Worm (Caenorhabditis elegans) whole organism, L1 larva: Measurements from ENCODE around the gene chil-10.

Experiments used
- C04F5.9 ChIP-seq: sonication (generic microtip); optimal IDR thresholded peaks from 2 replicates; lab custom pipeline; 2016; ENCODE audit warnings: missing genetic modification characterization, missing compliant biosample characterization
- alr-1 ChIP-seq: fragments of 200-800 bp; sonication (Bioruptor generic); optimal IDR thresholded peaks from 2 replicates; lab custom pipeline; 2018; ENCODE audit warnings: borderline replicate concordance, mild to moderate bottlenecking, missing genetic modification characterization, missing compliant biosample characterization
- aly-2 ChIP-seq: fragments of 150-350 bp; optimal IDR thresholded peaks from 2 replicates; lab custom pipeline; 2014; ENCODE audit warnings: missing biosample characterization, missing genetic modification characterization
- blmp-1 ChIP-seq: fragments of 150-350 bp; optimal IDR thresholded peaks from 2 replicates; lab custom pipeline; 2014; ENCODE audit warnings: missing biosample characterization, missing genetic modification characterization
- ceh-8 ChIP-seq: fragments of 200-800 bp; sonication (Bioruptor generic); optimal IDR thresholded peaks from 2 replicates; lab custom pipeline; 2018; ENCODE audit warnings: mild to moderate bottlenecking, missing genetic modification characterization, moderate library complexity, missing compliant biosample characterization
- ceh-88 ChIP-seq: fragments of 200-800 bp; sonication (Bioruptor generic); IDR thresholded peaks from 2 replicates; pipeline ENCODE4 v1.3.6; 2022; ENCODE audit warnings: missing genetic modification characterization, missing compliant biosample characterization
- ceh-90 ChIP-seq: sonication (generic microtip); optimal IDR thresholded peaks from 2 replicates; lab custom pipeline; 2016; ENCODE audit warnings: missing genetic modification characterization, missing compliant biosample characterization
- dsc-1 ChIP-seq: sonication (generic microtip); optimal IDR thresholded peaks from 2 replicates; lab custom pipeline; 2016; ENCODE audit warnings: mild to moderate bottlenecking, missing genetic modification characterization, missing compliant biosample characterization
- efl-1 ChIP-seq, 4 experiments: fragments of 150-350 bp; optimal IDR thresholded peaks in 3 of 4; peaks in 1 of 4; 1 replicate in 1 of 4; 2 replicates in 3 of 4; lab custom pipeline; 2014; ENCODE audit warnings: missing biosample characterization in 2 of 4, missing genetic modification characterization in 2 of 4, missing genetic modification reagents in 2 of 4
- egl-13 ChIP-seq: sonication (generic microtip); optimal IDR thresholded peaks from 2 replicates; lab custom pipeline; 2016; ENCODE audit warnings: missing genotype, missing genetic modification reagents, missing genetic modification characterization, missing compliant biosample characterization
- egl-27 ChIP-seq, 2 experiments: fragments of 150-350 bp in 1 of 2; sonication (generic microtip); optimal IDR thresholded peaks; 3 replicates each; lab custom pipeline; 2017 to 2018; ENCODE audit warnings: missing biosample characterization in 2 of 2, missing genetic modification characterization in 2 of 2, missing genetic modification reagents in 2 of 2
- elt-2 ChIP-seq: sonication (generic microtip); optimal IDR thresholded peaks from 2 replicates; lab custom pipeline; 2016; ENCODE audit warnings: missing genetic modification characterization, mild to moderate bottlenecking, inconsistent platforms, missing compliant biosample characterization, missing genetic modification reagents
- elt-3 ChIP-seq, 6 experiments: fragments of 150-350 bp in 1 of 6; sonication (generic microtip); optimal IDR thresholded peaks; 2 replicates each; lab custom pipeline; 2017 to 2018; ENCODE audit warnings: missing biosample characterization in 6 of 6, missing genetic modification characterization in 6 of 6, inconsistent platforms in 1 of 6
- fkh-4 ChIP-seq: sonication (generic microtip); optimal IDR thresholded peaks from 2 replicates; lab custom pipeline; 2016; ENCODE audit warnings: missing compliant biosample characterization, missing genetic modification characterization, borderline replicate concordance
- fkh-8 ChIP-seq: sonication (generic microtip); optimal IDR thresholded peaks from 2 replicates; lab custom pipeline; 2016; ENCODE audit warnings: mild to moderate bottlenecking, missing genetic modification characterization, missing compliant biosample characterization
- fos-1 ChIP-seq: fragments of 150-350 bp; optimal IDR thresholded peaks from 2 replicates; lab custom pipeline; 2014; ENCODE audit warnings: missing biosample characterization, missing genetic modification characterization
- hlh-4 ChIP-seq: sonication (generic microtip); optimal IDR thresholded peaks from 2 replicates; lab custom pipeline; 2016; ENCODE audit warnings: mild to moderate bottlenecking, missing genetic modification characterization, missing compliant biosample characterization
- irx-1 ChIP-seq: sonication (generic microtip); optimal IDR thresholded peaks from 2 replicates; lab custom pipeline; 2016; ENCODE audit warnings: missing genetic modification characterization, missing compliant biosample characterization
- lin-13 ChIP-seq: fragments of 150-350 bp; optimal IDR thresholded peaks from 2 replicates; lab custom pipeline; 2014; ENCODE audit warnings: missing biosample characterization, missing genetic modification reagents, missing genetic modification characterization
- lin-14 ChIP-seq: fragments of 200-800 bp; sonication (Bioruptor generic); optimal IDR thresholded peaks from 2 replicates; lab custom pipeline; 2018; ENCODE audit warnings: mild to moderate bottlenecking, missing genetic modification characterization, moderate library complexity, missing compliant biosample characterization
- lin-35 ChIP-seq, 2 experiments: fragments of 150-350 bp; optimal IDR thresholded peaks; 2 replicates each; lab custom pipeline; 2014; ENCODE audit warnings: missing biosample characterization in 2 of 2, missing genetic modification characterization in 2 of 2, missing genetic modification reagents in 2 of 2
- lin-39 ChIP-seq: fragments of 150-350 bp; optimal IDR thresholded peaks from 2 replicates; lab custom pipeline; 2014; ENCODE audit warnings: missing biosample characterization, missing genetic modification reagents, missing genetic modification characterization
- lir-3 ChIP-seq: sonication (generic microtip); optimal IDR thresholded peaks from 2 replicates; lab custom pipeline; 2016; ENCODE audit warnings: mild to moderate bottlenecking, missing genetic modification characterization, moderate library complexity, missing compliant biosample characterization; ENCODE audit not compliant: poor library complexity
- mab-9 ChIP-seq: fragments of 200-800 bp; sonication (Bioruptor generic); IDR thresholded peaks from 2 replicates; pipeline ENCODE4 v1.3.6; 2022; ENCODE audit warnings: missing genetic modification reagents, missing genetic modification characterization, missing compliant biosample characterization
- nhr-12 ChIP-seq: sonication (generic microtip); optimal IDR thresholded peaks from 2 replicates; lab custom pipeline; 2017; ENCODE audit warnings: missing biosample characterization, missing genetic modification characterization
- nhr-20 ChIP-seq: sonication (generic microtip); optimal IDR thresholded peaks from 2 replicates; lab custom pipeline; 2016; ENCODE audit warnings: mild to moderate bottlenecking, missing genetic modification characterization, missing compliant biosample characterization
- nhr-237 ChIP-seq: fragments of 150-350 bp; optimal IDR thresholded peaks from 2 replicates; lab custom pipeline; 2014; ENCODE audit warnings: missing biosample characterization, missing genetic modification characterization
- nhr-47 ChIP-seq: sonication (generic microtip); optimal IDR thresholded peaks from 2 replicates; lab custom pipeline; 2016; ENCODE audit warnings: mild to moderate bottlenecking, missing genetic modification characterization, moderate library complexity, missing compliant biosample characterization
- nhr-71 ChIP-seq: sonication (generic microtip); optimal IDR thresholded peaks from 2 replicates; lab custom pipeline; 2016; ENCODE audit warnings: mild to moderate bottlenecking, missing genetic modification characterization, moderate library complexity, missing compliant biosample characterization
- nhr-77 ChIP-seq: fragments of 150-350 bp; optimal IDR thresholded peaks from 2 replicates; lab custom pipeline; 2014; ENCODE audit warnings: missing biosample characterization, missing genetic modification characterization
- nhr-84 ChIP-seq: sonication (generic microtip); optimal IDR thresholded peaks from 2 replicates; lab custom pipeline; 2017; ENCODE audit warnings: missing biosample characterization, missing genetic modification characterization
- nhr-85 ChIP-seq: sonication (generic microtip); peaks from one replicate; lab custom pipeline; 2016; ENCODE audit warnings: missing genetic modification characterization, inconsistent platforms, missing compliant biosample characterization
- nhr-90 ChIP-seq: sonication (generic microtip); optimal IDR thresholded peaks from 2 replicates; lab custom pipeline; 2016; ENCODE audit warnings: mild to moderate bottlenecking, missing genetic modification characterization, missing compliant biosample characterization; ENCODE audit not compliant: poor library complexity
- pax-3 ChIP-seq: fragments of 200-800 bp; sonication (Bioruptor generic); optimal IDR thresholded peaks from 2 replicates; lab custom pipeline; 2018; ENCODE audit warnings: mild to moderate bottlenecking, missing genetic modification characterization, moderate library complexity, missing compliant biosample characterization
- skn-1 ChIP-seq: fragments of 150-350 bp; optimal IDR thresholded peaks from 2 replicates; lab custom pipeline; 2014; ENCODE audit warnings: missing biosample characterization, missing genetic modification characterization
- snpc-4 ChIP-seq: fragments of 150-350 bp; optimal IDR thresholded peaks from 2 replicates; lab custom pipeline; 2014; ENCODE audit warnings: missing biosample characterization, missing genetic modification characterization
- snu-23 ChIP-seq: sonication (generic microtip); optimal IDR thresholded peaks from 2 replicates; lab custom pipeline; 2016; ENCODE audit warnings: missing genetic modification characterization, missing compliant biosample characterization
- sox-4 ChIP-seq: sonication (generic microtip); optimal IDR thresholded peaks from 2 replicates; lab custom pipeline; 2016; ENCODE audit warnings: missing genetic modification characterization, missing compliant biosample characterization
- sptf-1 ChIP-seq: fragments of 150-350 bp; optimal IDR thresholded peaks from 2 replicates; lab custom pipeline; 2014; ENCODE audit warnings: missing biosample characterization, missing genetic modification characterization
- sup-37 ChIP-seq: fragments of 200-800 bp; sonication (Bioruptor generic); optimal IDR thresholded peaks from 2 replicates; lab custom pipeline; 2018; ENCODE audit warnings: mild to moderate bottlenecking, missing genetic modification characterization, missing compliant biosample characterization
- swsn-7 ChIP-seq: sonication (generic microtip); optimal IDR thresholded peaks from 2 replicates; lab custom pipeline; 2016; ENCODE audit warnings: missing genetic modification characterization, missing compliant biosample characterization
- tbx-2 ChIP-seq: sonication (generic microtip); optimal IDR thresholded peaks from 2 replicates; lab custom pipeline; 2016; ENCODE audit warnings: missing genetic modification characterization, missing compliant biosample characterization
- unc-30 ChIP-seq: sonication (generic microtip); optimal IDR thresholded peaks from 2 replicates; lab custom pipeline; 2017; ENCODE audit warnings: missing biosample characterization, missing genetic modification characterization
- unc-62 ChIP-seq: fragments of 150-350 bp; optimal IDR thresholded peaks from 2 replicates; lab custom pipeline; 2014; ENCODE audit warnings: missing biosample characterization, missing genetic modification reagents, missing genetic modification characterization
- unc-86 ChIP-seq: sonication (generic microtip); optimal IDR thresholded peaks from 2 replicates; lab custom pipeline; 2016; ENCODE audit warnings: missing genetic modification characterization, missing compliant biosample characterization
- unc-98 ChIP-seq: fragments of 200-800 bp; sonication (Bioruptor generic); IDR thresholded peaks from 2 replicates; pipeline ENCODE4 v1.3.6; 2022; ENCODE audit warnings: missing genetic modification characterization, missing compliant biosample characterization
- vab-15 ChIP-seq: sonication (generic microtip); optimal IDR thresholded peaks from 2 replicates; lab custom pipeline; 2017; ENCODE audit warnings: missing genotype, mild to moderate bottlenecking, missing genetic modification characterization, missing compliant biosample characterization
- xbp-1 ChIP-seq: sonication (generic microtip); optimal IDR thresholded peaks from 2 replicates; lab custom pipeline; 2016; ENCODE audit warnings: missing genetic modification characterization, missing compliant biosample characterization
- zag-1 ChIP-seq: fragments of 150-350 bp; optimal IDR thresholded peaks from 2 replicates; lab custom pipeline; 2014; ENCODE audit warnings: missing biosample characterization, missing genetic modification characterization
- ztf-11 ChIP-seq, 2 experiments: sonication (generic microtip); optimal IDR thresholded peaks; 2 replicates each; lab custom pipeline; 2016 to 2017; ENCODE audit warnings: missing genetic modification characterization in 2 of 2, missing biosample characterization in 1 of 2, missing compliant biosample characterization in 1 of 2

Gene chil-10

DNA sequence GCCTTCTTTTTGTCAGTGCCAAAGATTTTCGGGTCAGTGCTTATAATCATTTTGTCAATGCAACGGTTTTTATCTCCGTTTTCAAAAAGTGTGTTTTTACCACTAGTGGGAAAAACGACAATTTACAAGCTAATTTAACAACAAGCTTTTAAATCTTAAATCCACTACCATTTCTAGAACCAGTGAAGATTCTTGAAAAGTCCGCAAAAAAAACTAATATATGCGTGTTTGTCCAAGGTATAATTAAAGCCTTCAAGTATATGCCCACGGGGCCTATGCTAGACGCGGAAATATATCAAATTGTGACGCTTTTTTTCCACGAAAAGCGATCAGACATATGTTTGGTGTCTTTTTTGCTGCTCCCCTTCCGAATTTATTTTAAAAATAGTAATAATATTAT is 45.1 kb upstream of the chil-10 start:
- TF ChIP-seq egl-27 (tag; optimal IDR thresholded peaks at IDR 0.05; lab: Kevin White, UChicago) (no peak), nhr-237 (no peak), blmp-1 (tag; lab: Kevin White, UChicago) (no peak), unc-62 (GFP tag; lab: Kevin White, UChicago) (no peak), pax-3 (peak; percentile 1), lin-14 (GFP tag; lab: Kevin White, UChicago) (peak; percentile 43), fkh-8 (peak; percentile 65), nhr-85 (tag; lab: Kevin White, UChicago) (peak; percentile 18), sptf-1 (no peak), nhr-71 (peak; percentile 31), nhr-47 (tag; lab: Kevin White, UChicago) (peak; percentile 21)

DNA sequence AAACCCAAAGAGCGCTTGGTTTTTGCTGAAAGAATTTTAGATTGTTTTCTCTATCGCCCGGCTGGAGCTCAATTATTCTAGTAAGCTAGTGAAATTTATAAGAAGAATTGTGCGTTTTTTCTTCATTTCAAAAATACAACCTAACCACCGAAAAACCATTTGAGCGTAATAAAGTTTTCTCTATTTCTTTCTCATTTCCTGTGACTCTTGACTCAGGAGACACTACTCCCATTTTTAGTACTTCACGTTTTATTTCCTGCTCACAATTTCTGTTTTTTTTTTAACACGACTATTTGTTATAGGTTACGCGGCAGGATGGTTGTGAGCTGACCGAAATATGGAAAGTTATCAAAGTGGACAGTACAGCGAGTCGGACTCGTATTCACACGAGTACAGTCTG is 44.7 kb upstream of the chil-10 start, which contains the start of gene F35H12.6:
Gene F35H12.6, plus strand, starts transcription at position 301 of the 400 bp plus-strand sequence.
- TF ChIP-seq tbx-2 (tag; lab: Kevin White, UChicago) (no peak), mab-9 (GFP tag; lab: Robert Waterston, UW) (no peak), zag-1 (tag; lab: Kevin White, UChicago) (no peak), swsn-7 (tag; lab: Kevin White, UChicago) (no peak), skn-1 (tag; lab: Kevin White, UChicago) (no peak), elt-2 (no peak), ceh-8 (no peak), lin-13 (GFP tag; lab: Kevin White, UChicago) (no peak), irx-1 (no peak), C04F5.9 (tag; lab: Kevin White, UChicago) (no peak), xbp-1 (tag; lab: Kevin White, UChicago) (no peak), efl-1 (optimal IDR thresholded peaks at IDR 0.05; lab: Kevin White, UChicago) (no peak), efl-1 (GFP tag; optimal IDR thresholded peaks at IDR 0.05 in 1 of 2; lab: Kevin White, UChicago) (no peak), sox-4 (tag; lab: Kevin White, UChicago) (no peak), egl-13 (no peak), lin-39 (tag; lab: Kevin White, UChicago) (no peak), nhr-90 (no peak), lin-14 (GFP tag; lab: Kevin White, UChicago) (no peak), nhr-20 (tag; lab: Kevin White, UChicago) (no peak), hlh-4 (tag; lab: Kevin White, UChicago) (no peak)

DNA sequence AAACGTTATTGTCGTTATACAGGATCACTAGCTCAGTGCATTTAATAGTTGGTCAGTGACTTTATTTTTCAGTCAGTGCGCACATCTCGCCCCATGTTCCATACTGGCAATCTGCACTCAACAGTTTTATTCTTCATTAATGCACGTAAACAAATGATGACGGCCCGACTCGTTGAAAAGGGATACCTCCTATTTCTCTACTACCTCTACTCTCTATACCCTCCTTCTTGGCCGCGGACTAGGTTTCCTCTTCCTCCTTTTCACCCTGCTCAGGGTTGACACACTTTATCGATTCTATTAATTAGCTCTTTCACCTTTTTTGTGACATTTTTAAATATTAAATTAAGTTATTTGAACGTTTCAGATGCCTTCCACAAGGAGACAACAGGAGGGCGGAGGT is 42.2 kb upstream of the chil-10 start, which contains the start of gene sel-12:
Gene sel-12, plus strand, starts transcription at position 358 of the 400 bp plus-strand sequence.
- TF ChIP-seq nhr-77 = no peak
- TF ChIP-seq unc-30 (tag; lab: Kevin White, UChicago) = no peak
- no peak for TF ChIP-seq unc-86 (tag; lab: Kevin White, UChicago)
- TF ChIP-seq nhr-47 (tag; lab: Kevin White, UChicago) = peak; percentile 10
- TF ChIP-seq sup-37 (GFP tag; lab: Kevin White, UChicago) = no peak
- no peak for TF ChIP-seq sox-4 (tag; lab: Kevin White, UChicago)
- peak; percentile 45 for TF ChIP-seq skn-1 (tag; lab: Kevin White, UChicago)
- TF ChIP-seq unc-98 (GFP tag; lab: Robert Waterston, UW) = no peak
- TF ChIP-seq snpc-4 (tag; lab: Kevin White, UChicago) = no peak
- TF ChIP-seq snu-23 (GFP tag; lab: Kevin White, UChicago) = peak; percentile 29
- no peak for TF ChIP-seq ceh-90 (tag; lab: Kevin White, UChicago)
- TF ChIP-seq lin-35 (GFP tag; optimal IDR thresholded peaks at IDR 0.05; lab: Kevin White, UChicago) = peak in 1 of 2 experiments; percentile 7
- peak; percentile 9 for TF ChIP-seq blmp-1 (tag; lab: Kevin White, UChicago)
- TF ChIP-seq lir-3 (tag; lab: Kevin White, UChicago) = no peak
- TF ChIP-seq aly-2 (tag; lab: Kevin White, UChicago) = no peak
- no peak for TF ChIP-seq hlh-4 (tag; lab: Kevin White, UChicago)
- no peak for TF ChIP-seq ztf-11 (tag; optimal IDR thresholded peaks at IDR 0.05; lab: Kevin White, UChicago)
- TF ChIP-seq ceh-88 (GFP tag; lab: Robert Waterston, UW) = no peak
- TF ChIP-seq nhr-84 (tag; lab: Kevin White, UChicago) = no peak
- no peak for TF ChIP-seq C04F5.9 (tag; lab: Kevin White, UChicago)
- no peak for TF ChIP-seq lin-39 (tag; lab: Kevin White, UChicago)
- TF ChIP-seq dsc-1 (tag; lab: Kevin White, UChicago) = no peak
- TF ChIP-seq lin-13 (GFP tag; lab: Kevin White, UChicago) = no peak
- TF ChIP-seq alr-1 = no peak
- TF ChIP-seq zag-1 (tag; lab: Kevin White, UChicago) = no peak
- TF ChIP-seq fkh-4 = no peak
- no peak for TF ChIP-seq vab-15 (tag; lab: Kevin White, UChicago)
- no peak for TF ChIP-seq nhr-12 (tag; lab: Kevin White, UChicago)
- TF ChIP-seq elt-3 (tag; optimal IDR thresholded peaks at IDR 0.05; lab: Kevin White, UChicago) = no peak
- no peak for TF ChIP-seq fos-1
